Fruit fly (Drosophila melanogaster): ENCODE measurements around the gene rudhira.
A peak's percentile ranks its signal among the peaks of the same experiment; 100 is the strongest.

The rudhira gene

dm6 chrX:11818047-11818766 is 1.5 kb downstream of the rudhira start (continued):
- TF ChIP-seq Hr3 (GFP tag; optimal IDR thresholded peaks at IDR 0.05): peak; percentile 91

- TF ChIP-seq Trl (optimal IDR thresholded peaks at IDR 0.05): peak; percentile 41 to 89
- no peak for TF ChIP-seq Trl (GFP tag; optimal IDR thresholded peaks at IDR 0.05)
- TF ChIP-seq CG8089 (GFP tag; optimal IDR thresholded peaks at IDR 0.05): no peak
- peak; percentile 6 for TF ChIP-seq CG1832 (GFP tag; optimal IDR thresholded peaks at IDR 0.05)
- peak; percentile 67 for TF ChIP-seq yki (optimal IDR thresholded peaks at IDR 0.05)
- peak; percentile 11 for TF ChIP-seq CG3163 (GFP tag; optimal IDR thresholded peaks at IDR 0.05)
Measured at dm6 chrX:11818767-11819089, 2.0 kb downstream of the rudhira start.

dm6 chrX:11819241-11819862 is 2.7 kb downstream of the rudhira start:
- TF ChIP-seq hb (GFP tag; IDR thresholded peaks at IDR 0.05; ENCODE audit: partially characterized antibody) (no peak), Hey (tag; optimal IDR thresholded peaks at IDR 0.05) (no peak), HmgZ (tag; optimal IDR thresholded peaks at IDR 0.05) (no peak), grau (tag; optimal IDR thresholded peaks at IDR 0.05) (peak; percentile 58), hbn (GFP tag; IDR thresholded peaks at IDR 0.05; ENCODE audit: partially characterized antibody) (no peak), gem (tag; optimal IDR thresholded peaks at IDR 0.05) (peak; percentile 22), sisA (GFP tag; IDR thresholded peaks at IDR 0.05) (no peak), CG3407 (GFP tag; optimal IDR thresholded peaks at IDR 0.05) (no peak), odd (GFP tag; optimal IDR thresholded peaks at IDR 0.05) (no peak), tin (GFP tag; optimal IDR thresholded peaks at IDR 0.05) (no peak), zf30C (GFP tag; optimal IDR thresholded peaks at IDR 0.05) (no peak), Med (GFP tag) (peak; percentile 52), zen (tag; optimal IDR thresholded peaks at IDR 0.05) (no peak), bowl (GFP tag; IDR thresholded peaks at IDR 0.05) (no peak), exex (tag; optimal IDR thresholded peaks at IDR 0.05) (peak; percentile 9), Drgx (GFP tag; IDR thresholded peaks at IDR 0.05) (0 out of 2 replicates have a peak, but pooled peaks have one; percentile 17), mirr (GFP tag; optimal IDR thresholded peaks at IDR 0.05) (peak; percentile 62), sug (tag; optimal IDR thresholded peaks at IDR 0.05) (peak; percentile 22)

DNA sequence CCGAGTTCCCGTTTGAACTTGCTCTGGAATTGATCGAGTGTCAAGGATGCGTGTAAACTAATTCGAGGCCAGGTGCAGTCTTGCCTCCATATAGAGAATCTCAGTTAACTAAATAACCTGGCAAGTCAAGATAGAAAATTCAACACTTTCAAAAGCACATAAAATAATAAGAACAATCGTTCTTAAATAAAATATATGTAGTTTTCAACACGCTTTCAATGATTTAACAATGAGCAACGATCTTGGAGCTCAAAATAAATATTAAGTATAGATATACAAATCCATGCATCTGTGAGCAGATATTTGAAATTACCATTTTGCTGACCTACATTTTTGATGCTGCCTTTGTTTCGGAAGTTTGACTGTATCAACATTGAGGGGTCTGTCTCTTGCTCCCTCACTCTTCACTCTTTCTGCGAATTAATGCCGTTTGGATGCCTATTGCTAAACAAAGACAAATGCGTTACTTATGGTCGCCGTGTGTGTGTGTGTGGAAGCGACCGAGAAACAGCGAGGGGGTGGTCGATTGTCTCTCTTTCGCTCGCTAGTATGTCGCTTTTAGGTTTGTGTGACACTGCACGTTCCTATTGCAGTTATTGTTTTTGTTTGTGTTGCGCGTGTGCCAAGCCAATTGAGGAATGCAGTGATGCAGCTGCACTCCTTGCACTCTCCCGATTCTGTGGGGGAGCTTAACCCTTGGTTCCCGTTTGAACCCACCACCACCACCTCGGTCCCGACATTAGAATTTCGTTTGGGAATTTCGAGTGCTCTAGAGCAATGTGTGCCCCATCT is 3.8 kb downstream of the rudhira start:
- peak; percentile 43 for TF ChIP-seq CoRest (tag; optimal IDR thresholded peaks at IDR 0.05)
- TF ChIP-seq CG17361 (GFP tag; IDR thresholded peaks at IDR 0.05): 0 out of 3 replicates have a peak, but pooled peaks have one; percentile 44
- peak; percentile 5 for TF ChIP-seq Fer1 (GFP tag; optimal IDR thresholded peaks at IDR 0.05)
- no peak for TF ChIP-seq CG5180 (GFP tag; optimal IDR thresholded peaks at IDR 0.05)
- TF ChIP-seq Atf-2 (GFP tag; optimal IDR thresholded peaks at IDR 0.05): no peak
- TF ChIP-seq Med (GFP tag): peak; percentile 73
- 0 out of 2 replicates have a peak, but pooled peaks have one; percentile 24 for TF ChIP-seq Rfx (GFP tag; IDR thresholded peaks at IDR 0.05)
- TF ChIP-seq Dfd (GFP tag; optimal IDR thresholded peaks at IDR 0.05): no peak
- peak; percentile 43; the same call in 1 of the 2 replicates for TF ChIP-seq Ptx1 (GFP tag; IDR thresholded peaks at IDR 0.05)
- TF ChIP-seq CG10321 (GFP tag; IDR thresholded peaks at IDR 0.05): peak; percentile 26; the same call in 1 of the 2 replicates
- TF ChIP-seq Hand (GFP tag; optimal IDR thresholded peaks at IDR 0.05): no peak
- peak; percentile 20 for TF ChIP-seq CG7839 (tag; optimal IDR thresholded peaks at IDR 0.05)
- TF ChIP-seq CG3407 (GFP tag; optimal IDR thresholded peaks at IDR 0.05): no peak
- peak; percentile 7 for TF ChIP-seq fd96Cb (tag; optimal IDR thresholded peaks at IDR 0.05)
- peak; percentile 30 for TF ChIP-seq CG13296 (GFP tag; optimal IDR thresholded peaks at IDR 0.05)
- 0 out of 2 replicates have a peak, but pooled peaks have one; percentile 15 for TF ChIP-seq sisA (GFP tag; IDR thresholded peaks at IDR 0.05)
- TF ChIP-seq pfk (GFP tag; optimal IDR thresholded peaks at IDR 0.05): peak; percentile 21
- peak; percentile 3 for TF ChIP-seq unpg (GFP tag; optimal IDR thresholded peaks at IDR 0.05)
- TF ChIP-seq lilli (GFP tag; optimal IDR thresholded peaks at IDR 0.05): peak; percentile 11
- peak; percentile 2 for TF ChIP-seq pho (GFP tag; optimal IDR thresholded peaks at IDR 0.05)
- no peak for TF ChIP-seq mld (GFP tag; IDR thresholded peaks at IDR 0.05; ENCODE audit: partially characterized antibody)

Data from whole organism, embryonic.